Worm (Caenorhabditis elegans) whole organism, L1 larva: ENCODE results near the gene F07F6.7.

ENCODE experiments used
- C04F5.9 ChIP-seq: sonication (generic microtip); optimal IDR thresholded peaks from 2 replicates; lab custom pipeline; 2016; ENCODE audit warnings: missing genetic modification characterization, missing compliant biosample characterization
- C16A3.4 ChIP-seq: fragments of 150-350 bp; optimal IDR thresholded peaks from 2 replicates; lab custom pipeline; 2014; ENCODE audit warnings: missing biosample characterization, missing genetic modification characterization
- C34B4.2 ChIP-seq: sonication (generic microtip); optimal IDR thresholded peaks from 2 replicates; lab custom pipeline; 2017; ENCODE audit warnings: mild to moderate bottlenecking, missing genetic modification characterization, missing compliant biosample characterization
- F16B12.6 ChIP-seq: fragments of 150-350 bp; optimal IDR thresholded peaks from 2 replicates; lab custom pipeline; 2014; ENCODE audit warnings: missing biosample characterization, missing genetic modification characterization
- aha-1 ChIP-seq: fragments of 150-350 bp; optimal IDR thresholded peaks from 2 replicates; lab custom pipeline; 2014; ENCODE audit warnings: missing biosample characterization, missing genetic modification characterization
- aly-2 ChIP-seq: fragments of 150-350 bp; optimal IDR thresholded peaks from 2 replicates; lab custom pipeline; 2014; ENCODE audit warnings: missing biosample characterization, missing genetic modification characterization
- ama-1 ChIP-seq: fragments of 150-350 bp; optimal IDR thresholded peaks from 2 replicates; lab custom pipeline; 2014
- ceh-8 ChIP-seq: fragments of 200-800 bp; sonication (Bioruptor generic); optimal IDR thresholded peaks from 2 replicates; lab custom pipeline; 2018; ENCODE audit warnings: mild to moderate bottlenecking, missing genetic modification characterization, moderate library complexity, missing compliant biosample characterization
- ceh-90 ChIP-seq: sonication (generic microtip); optimal IDR thresholded peaks from 2 replicates; lab custom pipeline; 2016; ENCODE audit warnings: missing genetic modification characterization, missing compliant biosample characterization
- ces-1 ChIP-seq: fragments of 150-350 bp; optimal IDR thresholded peaks from 2 replicates; lab custom pipeline; 2014; ENCODE audit warnings: missing biosample characterization, missing genetic modification reagents, missing genetic modification characterization
- dsc-1 ChIP-seq: sonication (generic microtip); optimal IDR thresholded peaks from 2 replicates; lab custom pipeline; 2016; ENCODE audit warnings: mild to moderate bottlenecking, missing genetic modification characterization, missing compliant biosample characterization
- efl-1 ChIP-seq, 4 experiments: fragments of 150-350 bp; optimal IDR thresholded peaks in 3 of 4; peaks in 1 of 4; 1 replicate in 1 of 4; 2 replicates in 3 of 4; lab custom pipeline; 2014; ENCODE audit warnings: missing biosample characterization in 2 of 4, missing genetic modification characterization in 2 of 4, missing genetic modification reagents in 2 of 4
- efl-3 ChIP-seq: fragments of 200-800 bp; sonication (Bioruptor generic); optimal IDR thresholded peaks from 2 replicates; lab custom pipeline; 2018; ENCODE audit warnings: mild to moderate bottlenecking, missing genetic modification characterization, missing compliant biosample characterization
- egl-13 ChIP-seq: sonication (generic microtip); optimal IDR thresholded peaks from 2 replicates; lab custom pipeline; 2016; ENCODE audit warnings: missing genotype, missing genetic modification reagents, missing genetic modification characterization, missing compliant biosample characterization
- egl-27 ChIP-seq, 2 experiments: fragments of 150-350 bp in 1 of 2; sonication (generic microtip); optimal IDR thresholded peaks; 3 replicates each; lab custom pipeline; 2017 to 2018; ENCODE audit warnings: missing biosample characterization in 2 of 2, missing genetic modification characterization in 2 of 2, missing genetic modification reagents in 2 of 2
- elt-2 ChIP-seq: sonication (generic microtip); optimal IDR thresholded peaks from 2 replicates; lab custom pipeline; 2016; ENCODE audit warnings: missing genetic modification characterization, mild to moderate bottlenecking, inconsistent platforms, missing compliant biosample characterization, missing genetic modification reagents
- elt-3 ChIP-seq, 6 experiments: fragments of 150-350 bp in 1 of 6; sonication (generic microtip); optimal IDR thresholded peaks; 2 replicates each; lab custom pipeline; 2017 to 2018; ENCODE audit warnings: missing biosample characterization in 6 of 6, missing genetic modification characterization in 6 of 6, inconsistent platforms in 1 of 6
- ets-5 ChIP-seq: fragments of 200-800 bp; sonication (Bioruptor generic); IDR thresholded peaks from 2 replicates; pipeline ENCODE4 v1.3.6; 2022; ENCODE audit warnings: missing genetic modification characterization, missing compliant biosample characterization
- fkh-10 ChIP-seq: sonication (generic microtip); optimal IDR thresholded peaks from 2 replicates; lab custom pipeline; 2017; ENCODE audit warnings: missing biosample characterization, missing genetic modification reagents, missing genetic modification characterization
- grh-1 ChIP-seq: fragments of 200-800 bp; sonication (Bioruptor generic); IDR thresholded peaks from 2 replicates; pipeline ENCODE4 v1.3.6; 2022; ENCODE audit warnings: missing genetic modification reagents, missing genetic modification characterization, missing compliant biosample characterization
- hlh-4 ChIP-seq: sonication (generic microtip); optimal IDR thresholded peaks from 2 replicates; lab custom pipeline; 2016; ENCODE audit warnings: mild to moderate bottlenecking, missing genetic modification characterization, missing compliant biosample characterization
- isw-1 ChIP-seq: fragments of 200-800 bp; sonication (Bioruptor generic); IDR thresholded peaks from 2 replicates; pipeline ENCODE4 v1.3.6; 2022; ENCODE audit warnings: missing genetic modification characterization, missing compliant biosample characterization
- lin-39 ChIP-seq: fragments of 150-350 bp; optimal IDR thresholded peaks from 2 replicates; lab custom pipeline; 2014; ENCODE audit warnings: missing biosample characterization, missing genetic modification reagents, missing genetic modification characterization
- lir-3 ChIP-seq: sonication (generic microtip); optimal IDR thresholded peaks from 2 replicates; lab custom pipeline; 2016; ENCODE audit warnings: mild to moderate bottlenecking, missing genetic modification characterization, moderate library complexity, missing compliant biosample characterization; ENCODE audit not compliant: poor library complexity
- lsy-2 ChIP-seq, 2 experiments: fragments of 150-350 bp; optimal IDR thresholded peaks; 2 replicates each; lab custom pipeline; 2014; ENCODE audit warnings: missing biosample characterization in 2 of 2, missing genetic modification characterization in 2 of 2
- mab-9 ChIP-seq: fragments of 200-800 bp; sonication (Bioruptor generic); IDR thresholded peaks from 2 replicates; pipeline ENCODE4 v1.3.6; 2022; ENCODE audit warnings: missing genetic modification reagents, missing genetic modification characterization, missing compliant biosample characterization
- mef-2 ChIP-seq: fragments of 150-350 bp; optimal IDR thresholded peaks from 2 replicates; lab custom pipeline; 2014; ENCODE audit warnings: missing biosample characterization, missing genetic modification characterization
- mep-1 ChIP-seq: fragments of 150-350 bp; optimal IDR thresholded peaks from 2 replicates; lab custom pipeline; 2014; ENCODE audit warnings: missing biosample characterization, missing genetic modification characterization
- nhr-11 ChIP-seq: fragments of 150-350 bp; optimal IDR thresholded peaks from 2 replicates; lab custom pipeline; 2014; ENCODE audit warnings: missing biosample characterization, missing genetic modification characterization
- nhr-19 ChIP-seq: fragments of 200-800 bp; sonication (Bioruptor generic); conservative IDR thresholded peaks from 2 replicates; pipeline ENCODE4 v1.3.6; 2022; ENCODE audit warnings: missing genetic modification characterization, missing compliant biosample characterization
- nhr-20 ChIP-seq: sonication (generic microtip); optimal IDR thresholded peaks from 2 replicates; lab custom pipeline; 2016; ENCODE audit warnings: mild to moderate bottlenecking, missing genetic modification characterization, missing compliant biosample characterization
- nhr-237 ChIP-seq: fragments of 150-350 bp; optimal IDR thresholded peaks from 2 replicates; lab custom pipeline; 2014; ENCODE audit warnings: missing biosample characterization, missing genetic modification characterization
- nhr-47 ChIP-seq: sonication (generic microtip); optimal IDR thresholded peaks from 2 replicates; lab custom pipeline; 2016; ENCODE audit warnings: mild to moderate bottlenecking, missing genetic modification characterization, moderate library complexity, missing compliant biosample characterization
- nhr-76 ChIP-seq: sonication (generic microtip); optimal IDR thresholded peaks from 2 replicates; lab custom pipeline; 2017; ENCODE audit warnings: missing biosample characterization, missing genetic modification characterization
- nhr-77 ChIP-seq: fragments of 150-350 bp; optimal IDR thresholded peaks from 2 replicates; lab custom pipeline; 2014; ENCODE audit warnings: missing biosample characterization, missing genetic modification characterization
- nhr-85 ChIP-seq: sonication (generic microtip); peaks from one replicate; lab custom pipeline; 2016; ENCODE audit warnings: missing genetic modification characterization, inconsistent platforms, missing compliant biosample characterization
- nhr-90 ChIP-seq: sonication (generic microtip); optimal IDR thresholded peaks from 2 replicates; lab custom pipeline; 2016; ENCODE audit warnings: mild to moderate bottlenecking, missing genetic modification characterization, missing compliant biosample characterization; ENCODE audit not compliant: poor library complexity
- pqm-1 ChIP-seq: sonication (generic microtip); optimal IDR thresholded peaks from 3 replicates; lab custom pipeline; 2017; ENCODE audit warnings: missing biosample characterization, missing genetic modification characterization
- snu-23 ChIP-seq: sonication (generic microtip); optimal IDR thresholded peaks from 2 replicates; lab custom pipeline; 2016; ENCODE audit warnings: missing genetic modification characterization, missing compliant biosample characterization
- sox-4 ChIP-seq: sonication (generic microtip); optimal IDR thresholded peaks from 2 replicates; lab custom pipeline; 2016; ENCODE audit warnings: missing genetic modification characterization, missing compliant biosample characterization
- sup-37 ChIP-seq: fragments of 200-800 bp; sonication (Bioruptor generic); optimal IDR thresholded peaks from 2 replicates; lab custom pipeline; 2018; ENCODE audit warnings: mild to moderate bottlenecking, missing genetic modification characterization, missing compliant biosample characterization
- tbx-2 ChIP-seq: sonication (generic microtip); optimal IDR thresholded peaks from 2 replicates; lab custom pipeline; 2016; ENCODE audit warnings: missing genetic modification characterization, missing compliant biosample characterization
- unc-130 ChIP-seq: fragments of 150-350 bp; optimal IDR thresholded peaks from 2 replicates; lab custom pipeline; 2017; ENCODE audit warnings: missing biosample characterization, missing genetic modification characterization, inconsistent platforms
- unc-30 ChIP-seq: sonication (generic microtip); optimal IDR thresholded peaks from 2 replicates; lab custom pipeline; 2017; ENCODE audit warnings: missing biosample characterization, missing genetic modification characterization
- unc-62 ChIP-seq: fragments of 150-350 bp; optimal IDR thresholded peaks from 2 replicates; lab custom pipeline; 2014; ENCODE audit warnings: missing biosample characterization, missing genetic modification reagents, missing genetic modification characterization
- unc-86 ChIP-seq: sonication (generic microtip); optimal IDR thresholded peaks from 2 replicates; lab custom pipeline; 2016; ENCODE audit warnings: missing genetic modification characterization, missing compliant biosample characterization
- unc-98 ChIP-seq: fragments of 200-800 bp; sonication (Bioruptor generic); IDR thresholded peaks from 2 replicates; pipeline ENCODE4 v1.3.6; 2022; ENCODE audit warnings: missing genetic modification characterization, missing compliant biosample characterization
- vab-15 ChIP-seq: sonication (generic microtip); optimal IDR thresholded peaks from 2 replicates; lab custom pipeline; 2017; ENCODE audit warnings: missing genotype, mild to moderate bottlenecking, missing genetic modification characterization, missing compliant biosample characterization
- xbp-1 ChIP-seq: sonication (generic microtip); optimal IDR thresholded peaks from 2 replicates; lab custom pipeline; 2016; ENCODE audit warnings: missing genetic modification characterization, missing compliant biosample characterization
- zag-1 ChIP-seq: fragments of 150-350 bp; optimal IDR thresholded peaks from 2 replicates; lab custom pipeline; 2014; ENCODE audit warnings: missing biosample characterization, missing genetic modification characterization
- zip-4 ChIP-seq: fragments of 200-800 bp; sonication (Bioruptor generic); optimal IDR thresholded peaks from 2 replicates; lab custom pipeline; 2018; ENCODE audit warnings: mild to moderate bottlenecking, missing genetic modification characterization, moderate library complexity, missing compliant biosample characterization
- ztf-4 ChIP-seq: fragments of 150-350 bp; optimal IDR thresholded peaks from 2 replicates; lab custom pipeline; 2014; ENCODE audit warnings: missing biosample characterization, missing genetic modification characterization

F07F6.7 gene

ce11 chrII:5379614-5380077 lies 44.0 kb downstream of the F07F6.7 start, which contains the start of gene pkc-3 (continued):
- TF ChIP-seq sup-37 (GFP tag; lab: Kevin White, UChicago): no peak
- peak; percentile 44 for TF ChIP-seq grh-1 (GFP tag; lab: Robert Waterston, UW)
- TF ChIP-seq xbp-1 (tag; lab: Kevin White, UChicago): peak; percentile 30
- TF ChIP-seq dsc-1 (tag; lab: Kevin White, UChicago): no peak
- no peak for TF ChIP-seq nhr-11 (tag; lab: Kevin White, UChicago)
- peak; percentile 56 to 58 for TF ChIP-seq lsy-2 (tag; optimal IDR thresholded peaks at IDR 0.05; lab: Kevin White, UChicago)
- TF ChIP-seq elt-2 (tag; lab: Kevin White, UChicago): peak; percentile 68
- TF ChIP-seq sox-4 (tag; lab: Kevin White, UChicago): no peak
- TF ChIP-seq pqm-1 (tag; lab: Kevin White, UChicago): no peak
- TF ChIP-seq unc-98 (GFP tag; lab: Robert Waterston, UW): no peak
- TF ChIP-seq nhr-47 (tag; lab: Kevin White, UChicago): peak; percentile 37
- peak; percentile 12 for TF ChIP-seq lir-3
- TF ChIP-seq ceh-8: no peak
- TF ChIP-seq unc-86 (tag; lab: Kevin White, UChicago): no peak
- TF ChIP-seq unc-30 (tag; lab: Kevin White, UChicago): no peak
- TF ChIP-seq ama-1 (lab: Kevin White, UChicago): peak; percentile 91
- TF ChIP-seq isw-1: no peak
- TF ChIP-seq unc-62 (GFP tag; lab: Kevin White, UChicago): no peak
- no peak for TF ChIP-seq F16B12.6 (tag; lab: Kevin White, UChicago)
- peak; percentile 18 for TF ChIP-seq zip-4
- TF ChIP-seq nhr-85 (tag; lab: Kevin White, UChicago): peak; percentile 81
- TF ChIP-seq elt-3 (tag; optimal IDR thresholded peaks at IDR 0.05; lab: Kevin White, UChicago): peak in 3 of 6 experiments; percentile 6 to 74 (median 66)
- TF ChIP-seq aha-1: no peak
- no peak for TF ChIP-seq mab-9 (GFP tag; lab: Robert Waterston, UW)
- no peak for TF ChIP-seq mef-2 (tag; lab: Kevin White, UChicago)
- TF ChIP-seq aly-2: peak; percentile 11
- no peak for TF ChIP-seq hlh-4 (tag; lab: Kevin White, UChicago)
- TF ChIP-seq C16A3.4 (tag; lab: Kevin White, UChicago): peak; percentile 60
- peak; percentile 79 for TF ChIP-seq nhr-77 (tag; lab: Kevin White, UChicago)
- TF ChIP-seq mep-1 (tag; lab: Kevin White, UChicago): peak; percentile 70
- TF ChIP-seq nhr-90: peak; percentile 77
- no peak for TF ChIP-seq lin-39 (tag; lab: Kevin White, UChicago)
- TF ChIP-seq snu-23 (GFP tag; lab: Kevin White, UChicago): peak; percentile 80
- peak; percentile 78 for TF ChIP-seq ztf-4
- no peak for TF ChIP-seq ceh-90
- TF ChIP-seq fkh-10 (GFP tag; lab: Kevin White, UChicago): no peak
- TF ChIP-seq unc-130 (tag; lab: Kevin White, UChicago): no peak
- TF ChIP-seq efl-1 (optimal IDR thresholded peaks at IDR 0.05; lab: Kevin White, UChicago): peak; percentile 53 to 54
- peak; percentile 21 to 95 for TF ChIP-seq efl-1 (GFP tag; optimal IDR thresholded peaks at IDR 0.05 in 1 of 2; lab: Kevin White, UChicago)
- peak; percentile 32 for TF ChIP-seq tbx-2 (tag; lab: Kevin White, UChicago)
- no peak for TF ChIP-seq efl-3
- TF ChIP-seq C04F5.9 (tag; lab: Kevin White, UChicago): no peak
- no peak for TF ChIP-seq vab-15 (tag; lab: Kevin White, UChicago)
- no peak for TF ChIP-seq egl-27 (tag; optimal IDR thresholded peaks at IDR 0.05; lab: Kevin White, UChicago)
- TF ChIP-seq nhr-76 (tag; lab: Kevin White, UChicago): no peak
- TF ChIP-seq ces-1: no peak
- no peak for TF ChIP-seq ets-5 (GFP tag; lab: Robert Waterston, UW)
- no peak for TF ChIP-seq egl-13 (tag; lab: Kevin White, UChicago)
- no peak for TF ChIP-seq nhr-237 (tag; lab: Kevin White, UChicago)
- TF ChIP-seq zag-1 (tag; lab: Kevin White, UChicago): no peak
- TF ChIP-seq C34B4.2 (tag; lab: Kevin White, UChicago): no peak
- peak; percentile 81 for TF ChIP-seq nhr-20
- TF ChIP-seq nhr-19 (GFP tag; lab: Robert Waterston, UW): peak; percentile 56
